Worm (Caenorhabditis elegans) whole organism, L3 larva: Measurements from ENCODE around the gene lgg-2.

Experiments used
- R02D3.7 ChIP-seq: fragments of 150-350 bp; optimal IDR thresholded peaks from 2 replicates; lab custom pipeline; 2014; ENCODE audit warnings: missing biosample characterization, missing genetic modification characterization
- ZK546.5 ChIP-seq: sonication (generic microtip); optimal IDR thresholded peaks from 2 replicates; lab custom pipeline; 2017; ENCODE audit warnings: missing biosample characterization, missing genetic modification characterization
- aly-2 ChIP-seq: fragments of 150-350 bp; optimal IDR thresholded peaks from 2 replicates; lab custom pipeline; 2014; ENCODE audit warnings: missing biosample characterization, missing genetic modification characterization
- ama-1 ChIP-seq: fragments of 150-350 bp; optimal IDR thresholded peaks from 2 replicates; lab custom pipeline; 2018
- ceh-28 ChIP-seq: fragments of 150-350 bp; optimal IDR thresholded peaks from 2 replicates; lab custom pipeline; 2014; ENCODE audit warnings: missing biosample characterization, missing genetic modification reagents, missing genetic modification characterization
- ceh-82 ChIP-seq: fragments of 150-350 bp; optimal IDR thresholded peaks from 2 replicates; lab custom pipeline; 2014; ENCODE audit warnings: missing biosample characterization, missing genetic modification characterization
- ceh-9 ChIP-seq: sonication (generic microtip); optimal IDR thresholded peaks from 2 replicates; lab custom pipeline; 2018; ENCODE audit warnings: missing biosample characterization, missing genetic modification characterization
- daf-12 ChIP-seq: fragments of 150-350 bp; optimal IDR thresholded peaks from 2 replicates; lab custom pipeline; 2014; ENCODE audit warnings: missing biosample characterization, missing genetic modification reagents, missing genetic modification characterization
- egl-27 ChIP-seq: sonication (generic microtip); optimal IDR thresholded peaks from 4 replicates; lab custom pipeline; 2017; ENCODE audit warnings: missing biosample characterization, missing genetic modification reagents, missing genetic modification characterization
- elt-1 ChIP-seq: fragments of 150-350 bp; optimal IDR thresholded peaks from 2 replicates; lab custom pipeline; 2014; ENCODE audit warnings: missing biosample characterization, missing genetic modification characterization
- elt-2 ChIP-seq: sonication (generic microtip); optimal IDR thresholded peaks from 2 replicates; lab custom pipeline; 2016; ENCODE audit warnings: missing genetic modification reagents, mild to moderate bottlenecking, missing genetic modification characterization, missing compliant biosample characterization
- eor-1 ChIP-seq, 2 experiments: fragments of 150-350 bp; optimal IDR thresholded peaks; 2 replicates each; lab custom pipeline; 2014 to 2018; ENCODE audit warnings: missing biosample characterization in 2 of 2, missing genetic modification characterization in 2 of 2
- fkh-10 ChIP-seq: sonication (generic microtip); optimal IDR thresholded peaks from 2 replicates; lab custom pipeline; 2017; ENCODE audit warnings: missing biosample characterization, missing genetic modification reagents, missing genetic modification characterization
- hmg-11 ChIP-seq: sonication (generic microtip); optimal IDR thresholded peaks from 2 replicates; lab custom pipeline; 2016; ENCODE audit warnings: missing genetic modification characterization, missing compliant biosample characterization
- jun-1 ChIP-seq: fragments of 150-350 bp; optimal IDR thresholded peaks from 2 replicates; lab custom pipeline; 2014; ENCODE audit warnings: missing biosample characterization, missing genetic modification reagents, missing genetic modification characterization
- lin-15B ChIP-seq: fragments of 150-350 bp; optimal IDR thresholded peaks from 2 replicates; lab custom pipeline; 2014; ENCODE audit warnings: missing biosample characterization, missing genetic modification characterization
- lin-39 ChIP-seq: fragments of 150-350 bp; optimal IDR thresholded peaks from 2 replicates; lab custom pipeline; 2018; ENCODE audit warnings: missing biosample characterization, missing genetic modification reagents, missing genetic modification characterization
- lsy-12 ChIP-seq: sonication (generic microtip); optimal IDR thresholded peaks from 2 replicates; lab custom pipeline; 2016; ENCODE audit warnings: mild to moderate bottlenecking, missing genetic modification characterization, missing compliant biosample characterization
- mdl-1 ChIP-seq: fragments of 150-350 bp; optimal IDR thresholded peaks from 2 replicates; lab custom pipeline; 2014; ENCODE audit warnings: missing biosample characterization, missing genetic modification characterization
- mml-1 ChIP-seq: fragments of 150-350 bp; sonication (generic microtip); optimal IDR thresholded peaks from 3 replicates; lab custom pipeline; 2014; ENCODE audit warnings: missing biosample characterization, missing genetic modification characterization
- nfya-1 ChIP-seq: sonication (generic microtip); optimal IDR thresholded peaks from 2 replicates; lab custom pipeline; 2017; ENCODE audit warnings: missing genetic modification characterization, mild to moderate bottlenecking, missing compliant biosample characterization, antibody characterized with exemption, moderate library complexity; ENCODE audit not compliant: insufficient read depth
- nhr-11 ChIP-seq: fragments of 150-350 bp; optimal IDR thresholded peaks from 2 replicates; lab custom pipeline; 2014; ENCODE audit warnings: missing biosample characterization, missing genetic modification characterization
- nhr-12 ChIP-seq: fragments of 150-350 bp; optimal IDR thresholded peaks from 2 replicates; lab custom pipeline; 2014; ENCODE audit warnings: missing biosample characterization, missing genetic modification characterization
- nhr-23 ChIP-seq: fragments of 150-350 bp; optimal IDR thresholded peaks from 2 replicates; lab custom pipeline; 2014; ENCODE audit warnings: missing biosample characterization, missing genetic modification reagents, missing genetic modification characterization
- nhr-237 ChIP-seq: fragments of 150-350 bp; optimal IDR thresholded peaks from 2 replicates; lab custom pipeline; 2014; ENCODE audit warnings: missing biosample characterization, missing genetic modification characterization
- nhr-25 ChIP-seq: sonication (generic microtip); optimal IDR thresholded peaks from 2 replicates; lab custom pipeline; 2017; ENCODE audit warnings: missing biosample characterization, missing genetic modification characterization
- nhr-43 ChIP-seq: sonication (generic microtip); optimal IDR thresholded peaks from 2 replicates; lab custom pipeline; 2016; ENCODE audit warnings: mild to moderate bottlenecking, missing genetic modification characterization, missing compliant biosample characterization; ENCODE audit not compliant: poor library complexity, severe bottlenecking
- nhr-77 ChIP-seq: fragments of 150-350 bp; optimal IDR thresholded peaks from 2 replicates; lab custom pipeline; 2014; ENCODE audit warnings: missing biosample characterization, missing genetic modification characterization
- pha-4 ChIP-seq: fragments of 150-350 bp; optimal IDR thresholded peaks from 2 replicates; lab custom pipeline; 2014; ENCODE audit warnings: missing biosample characterization, missing genetic modification reagents, missing genetic modification characterization
- pqm-1 ChIP-seq: fragments of 150-350 bp; optimal IDR thresholded peaks from 2 replicates; lab custom pipeline; 2017; ENCODE audit warnings: missing biosample characterization, missing genetic modification characterization, inconsistent platforms
- sea-2 ChIP-seq: fragments of 150-350 bp; sonication (generic microtip); optimal IDR thresholded peaks from 4 replicates; lab custom pipeline; 2014; ENCODE audit warnings: missing biosample characterization, missing genetic modification reagents, missing genetic modification characterization
- skn-1 ChIP-seq: fragments of 150-350 bp; optimal IDR thresholded peaks from 2 replicates; lab custom pipeline; 2014; ENCODE audit warnings: missing biosample characterization, missing genetic modification characterization
- snpc-4 ChIP-seq: fragments of 150-350 bp; optimal IDR thresholded peaks from 2 replicates; lab custom pipeline; 2014; ENCODE audit warnings: missing biosample characterization, missing genetic modification characterization
- unc-39 ChIP-seq: sonication (generic microtip); optimal IDR thresholded peaks from 4 replicates; lab custom pipeline; 2017; ENCODE audit warnings: missing biosample characterization, missing genetic modification characterization
- unc-62 ChIP-seq: fragments of 150-350 bp; sonication (generic microtip); optimal IDR thresholded peaks from 4 replicates; lab custom pipeline; 2014; ENCODE audit warnings: missing biosample characterization, missing genetic modification reagents, missing genetic modification characterization
- zag-1 ChIP-seq: fragments of 150-350 bp; optimal IDR thresholded peaks from 2 replicates; lab custom pipeline; 2014; ENCODE audit warnings: missing biosample characterization, missing genetic modification characterization
- ztf-4 ChIP-seq: fragments of 150-350 bp; optimal IDR thresholded peaks from 2 replicates; lab custom pipeline; 2014; ENCODE audit warnings: missing biosample characterization, missing genetic modification characterization

lgg-2 gene

DNA sequence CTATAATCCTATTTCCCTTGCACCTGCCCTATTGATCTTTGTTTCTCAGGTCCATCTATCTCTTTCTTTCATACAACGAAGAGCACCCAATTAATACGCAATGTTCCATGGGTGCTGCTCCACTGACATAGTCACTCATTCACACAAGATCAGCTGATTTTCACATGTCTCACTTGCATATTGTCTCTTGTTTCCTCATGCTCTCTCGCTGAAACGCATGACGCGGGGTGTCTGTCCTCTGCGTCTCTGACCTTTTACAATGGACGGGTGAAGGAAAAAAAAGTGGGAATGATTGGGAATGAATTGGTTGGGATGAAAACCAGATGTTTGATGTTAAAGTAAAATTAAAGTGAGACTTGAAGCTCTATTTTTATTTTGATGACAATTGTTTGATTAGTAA, 367 bp downstream of the lgg-2 start (continued):
- TF ChIP-seq nhr-43, result peak; percentile 40
- peak; percentile 60 for TF ChIP-seq mdl-1 (tag; lab: Kevin White, UChicago)

DNA sequence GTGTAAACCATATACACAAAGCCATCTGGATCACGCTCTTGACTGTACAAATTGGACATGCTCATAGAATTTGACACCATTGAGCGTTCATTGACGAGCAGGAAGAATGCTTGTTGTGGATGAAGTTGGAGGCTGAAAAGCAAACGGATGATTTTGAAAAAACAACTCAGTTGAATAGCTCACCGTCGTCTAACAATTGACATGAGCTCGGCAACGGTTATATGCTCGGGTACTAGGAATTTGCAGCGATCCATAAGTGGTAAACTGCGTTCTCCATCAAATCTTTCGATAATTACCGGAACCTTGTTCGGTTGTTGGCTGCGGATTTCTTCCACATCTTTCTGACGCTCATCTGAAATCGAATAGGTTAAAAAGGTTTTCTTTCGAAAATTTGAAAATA, 917 bp downstream of the lgg-2 start:
- TF ChIP-seq ama-1 (peak; percentile 68), hmg-11 (tag; lab: Kevin White, UChicago) (no peak)

DNA sequence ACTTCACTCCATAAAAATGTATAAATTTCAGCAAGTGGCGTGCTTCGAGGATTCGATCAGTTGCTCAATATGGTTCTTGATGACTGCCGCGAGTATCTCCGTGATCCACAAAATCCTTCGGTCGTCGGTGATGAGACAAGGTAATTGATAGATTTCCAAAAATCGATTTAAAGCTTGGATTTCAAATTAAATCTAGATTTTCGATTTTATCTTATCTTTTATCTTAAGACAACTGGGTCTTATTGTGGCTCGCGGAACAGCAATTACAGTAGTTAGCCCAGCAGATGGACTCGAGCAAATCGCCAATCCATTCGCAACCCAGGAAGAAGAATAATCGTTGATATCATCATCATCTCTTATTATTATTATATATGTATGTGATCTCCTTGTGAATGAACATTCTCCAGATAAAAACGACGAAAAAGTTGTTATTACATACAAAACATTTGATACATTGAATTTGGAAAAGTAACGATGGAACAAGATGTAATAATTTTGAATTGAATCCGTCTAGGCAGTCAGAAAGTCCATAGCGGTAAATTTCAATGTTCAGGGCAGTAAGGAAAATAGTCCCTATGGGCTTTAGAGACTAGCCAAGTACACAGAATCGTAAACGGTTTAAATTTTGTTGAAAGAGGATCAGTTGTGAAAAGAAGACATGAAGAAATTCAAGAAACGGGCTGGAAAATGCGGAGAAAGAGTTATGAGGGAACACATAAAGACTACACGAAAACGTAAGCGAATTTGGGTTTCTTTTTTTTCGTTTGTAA, 1.7 kb downstream of the lgg-2 start:
- TF ChIP-seq nhr-25 (tag; lab: Kevin White, UChicago) (no peak), nhr-12 (tag; lab: Kevin White, UChicago) (no peak), unc-39 (no peak), elt-2 (tag; lab: Kevin White, UChicago) (peak; percentile 47), lsy-12 (peak; percentile 26), nhr-43 (peak; percentile 32), unc-62 (GFP tag; lab: Kevin White, UChicago) (no peak), nhr-11 (tag; lab: Kevin White, UChicago) (no peak), nhr-237 (tag; lab: Kevin White, UChicago) (no peak), ama-1 (peak; percentile 90), R02D3.7 (no peak), ztf-4 (tag; lab: Kevin White, UChicago) (no peak)

DNA sequence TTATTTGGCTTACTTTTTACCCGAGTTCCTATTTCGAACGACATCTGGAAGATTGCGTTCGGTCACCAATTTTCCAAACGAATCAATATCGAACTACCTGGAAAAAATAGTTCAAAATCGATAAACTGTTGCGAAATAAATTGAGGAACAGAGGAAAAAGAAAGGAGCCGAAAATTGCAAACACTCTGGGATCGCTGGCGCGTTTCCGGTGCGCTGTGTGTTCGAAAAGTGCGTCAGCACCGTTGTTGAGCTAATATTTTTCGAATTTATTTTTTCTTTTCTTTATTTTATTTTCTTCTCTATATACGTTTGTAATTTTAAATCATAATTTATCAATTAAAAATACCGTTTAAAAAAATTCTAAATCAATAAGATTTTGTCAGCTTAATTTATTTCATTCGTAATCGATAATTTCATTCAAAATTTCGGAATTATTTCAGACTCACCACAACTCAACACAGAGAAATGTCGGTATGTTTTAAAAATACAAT, 2.6 kb downstream of the lgg-2 start, which contains the start of the genes dnc-1 and lsm-7:
TSS of gene dnc-1 (minus strand) at position 142 of the 491 bp plus-strand sequence.
TSS of gene lsm-7 (plus strand) at position 441 of the 491 bp plus-strand sequence.
- peak; percentile 23 for TF ChIP-seq lsy-12
- TF ChIP-seq nhr-43, result peak; percentile 18
- peak; percentile 87 for TF ChIP-seq nfya-1 (tag; lab: Kevin White, UChicago)
- no peak for TF ChIP-seq ama-1
- no peak for TF ChIP-seq mml-1
- TF ChIP-seq zag-1, result no peak
- TF ChIP-seq egl-27, result no peak
- no peak for TF ChIP-seq nhr-11 (tag; lab: Kevin White, UChicago)
- TF ChIP-seq nhr-25 (tag; lab: Kevin White, UChicago), result peak; percentile 35
- TF ChIP-seq unc-39, result no peak
- peak; percentile 39 for TF ChIP-seq jun-1 (tag; lab: Kevin White, UChicago)
- TF ChIP-seq elt-1 (tag; lab: Kevin White, UChicago), result peak; percentile 46
- TF ChIP-seq ceh-82 (tag; lab: Kevin White, UChicago), result peak; percentile 7
- TF ChIP-seq ceh-9, result no peak
- peak; percentile 88 for TF ChIP-seq pha-4 (tag; lab: Kevin White, UChicago)
- TF ChIP-seq mdl-1 (tag; lab: Kevin White, UChicago), result no peak
- TF ChIP-seq sea-2 (GFP tag; lab: Kevin White, UChicago), result no peak
- TF ChIP-seq elt-2 (tag; lab: Kevin White, UChicago), result peak; percentile 28
- no peak for TF ChIP-seq ZK546.5
- peak; percentile 77 for TF ChIP-seq ceh-28
- peak; percentile 63 for TF ChIP-seq hmg-11 (tag; lab: Kevin White, UChicago)
- TF ChIP-seq aly-2 (tag; lab: Kevin White, UChicago), result no peak
- no peak for TF ChIP-seq ztf-4 (tag; lab: Kevin White, UChicago)
- peak; percentile 65 for TF ChIP-seq skn-1 (tag; lab: Kevin White, UChicago)
- TF ChIP-seq lin-15B, result peak; percentile 68
- peak; percentile 34 for TF ChIP-seq R02D3.7
- peak; percentile 72 for TF ChIP-seq lin-39 (tag; lab: Kevin White, UChicago)
- TF ChIP-seq unc-62 (GFP tag; lab: Kevin White, UChicago), result no peak
- TF ChIP-seq fkh-10 (GFP tag; lab: Kevin White, UChicago), result peak; percentile 57
- TF ChIP-seq nhr-77 (tag; lab: Kevin White, UChicago), result no peak
- TF ChIP-seq nhr-23 (tag; lab: Kevin White, UChicago), result peak; percentile 49
- TF ChIP-seq daf-12 (tag; lab: Kevin White, UChicago), result no peak
- TF ChIP-seq eor-1 (tag; optimal IDR thresholded peaks at IDR 0.05; lab: Kevin White, UChicago), result no peak
- no peak for TF ChIP-seq nhr-237 (tag; lab: Kevin White, UChicago)
- TF ChIP-seq pqm-1 (tag; lab: Kevin White, UChicago), result peak; percentile 16
- peak; percentile 79 for TF ChIP-seq snpc-4
